Fruit fly (Drosophila melanogaster) whole organism, wandering third instar larva: Measurements from ENCODE around the gene RpS17.

Source experiments
- Hnf4 ChIP-seq: fragments of 200-800 bp; sonication (Bioruptor generic); optimal IDR thresholded peaks from 2 replicates; lab custom pipeline; 2016; ENCODE audit warnings: missing biosample characterization, mild to moderate bottlenecking, missing genetic modification characterization
- Hr78 ChIP-seq: fragments of >200 bp; optimal IDR thresholded peaks from 2 replicates; lab custom pipeline; 2017; ENCODE audit warnings: missing biosample characterization, missing genetic modification characterization
- foxo ChIP-seq, 2 experiments: fragments of 200-800 bp; sonication (Bioruptor generic); optimal IDR thresholded peaks; 2 replicates in 1 of 2; 3 replicates in 1 of 2; lab custom pipeline; 2016 to 2017; ENCODE audit warnings: missing biosample characterization in 2 of 2, missing genetic modification characterization in 2 of 2
- usp ChIP-seq: fragments of >200 bp; optimal IDR thresholded peaks from 2 replicates; lab custom pipeline; 2017; ENCODE audit warnings: missing biosample characterization, missing genetic modification characterization
- woc ChIP-seq: sonication (Bioruptor generic); optimal IDR thresholded peaks from 2 replicates; lab custom pipeline; 2016; ENCODE audit warnings: missing biosample characterization, mild to moderate bottlenecking, missing genetic modification characterization

DNA sequence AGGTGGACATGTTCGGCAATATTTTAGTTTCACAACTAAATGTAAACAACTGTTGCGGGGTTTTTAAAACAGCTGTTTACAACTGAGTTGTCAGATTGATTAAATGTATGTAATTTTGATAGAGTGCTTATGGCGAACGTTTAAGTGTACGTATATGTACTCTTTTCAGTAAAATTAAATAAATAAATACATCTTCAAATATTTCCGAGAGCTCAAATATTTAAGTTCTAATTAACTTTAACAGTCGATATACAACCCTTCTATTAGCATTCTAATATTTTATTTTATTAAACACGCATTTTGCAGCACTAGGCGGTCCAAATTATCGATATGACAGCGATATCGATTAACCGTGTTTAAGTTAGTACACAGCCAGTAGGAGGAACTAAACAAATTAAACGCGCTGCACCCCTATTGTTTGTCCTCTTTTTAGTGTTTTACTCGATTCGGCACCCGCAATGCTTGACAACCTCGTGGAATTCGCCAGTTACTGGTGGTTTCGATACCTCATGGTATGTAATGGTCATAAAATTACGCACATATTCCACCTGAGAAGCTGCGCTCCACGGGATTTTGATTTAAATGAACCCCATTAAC lies 22.0 kb upstream of the RpS17 start, which contains the start of the genes CG3448 and ghi:
- TF ChIP-seq Hr78 (GFP tag; lab: Kevin White, UChicago) (no peak), Hnf4 (GFP tag; lab: Kevin White, UChicago) (peak; percentile 71), foxo (GFP tag; optimal IDR thresholded peaks at IDR 0.05; lab: Kevin White, UChicago) (peak in 1 of 2 experiments; percentile 80), woc (GFP tag; lab: Kevin White, UChicago) (peak; percentile 69), usp (GFP tag; lab: Kevin White, UChicago) (no peak)
